Fruit fly (Drosophila melanogaster): ENCODE results near the gene Nep1.

Gene Nep1

DNA sequence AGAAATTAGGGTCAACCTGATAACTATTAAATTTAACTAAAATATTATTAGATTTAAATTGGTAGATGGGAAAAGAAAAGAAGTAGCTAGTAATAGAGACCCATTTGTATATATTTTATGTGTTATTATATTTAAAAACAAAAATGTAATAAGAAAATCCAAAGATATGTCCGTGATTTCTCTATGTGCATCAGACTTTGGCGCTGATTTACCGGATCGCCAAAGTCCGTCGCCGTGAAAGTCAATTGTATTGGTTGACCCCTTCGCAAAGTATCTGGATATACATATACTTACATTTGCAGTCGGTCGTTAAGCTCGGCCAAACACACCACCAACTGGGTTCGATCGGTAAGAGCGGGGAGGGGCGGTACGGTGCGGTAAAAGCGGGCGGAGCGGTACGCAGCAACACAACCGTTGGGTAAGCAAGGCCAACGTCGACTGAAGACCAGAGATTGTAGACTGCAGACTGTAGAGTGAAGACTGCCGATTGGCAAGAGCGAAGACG lies 13.9 kb upstream of the Nep1 start (continued):
- TF ChIP-seq D (optimal IDR thresholded peaks at IDR 0.05) (no peak), D (GFP tag; optimal IDR thresholded peaks at IDR 0.05) (peak; percentile 8), CG1529 (GFP tag; optimal IDR thresholded peaks at IDR 0.05) (peak; percentile 7), Opbp (GFP tag; IDR thresholded peaks at IDR 0.05; ENCODE audit: partially characterized antibody) (0 out of 3 replicates have a peak, but pooled peaks have one; percentile 29), sd (tag; optimal IDR thresholded peaks at IDR 0.05) (no peak), bsh (GFP tag; optimal IDR thresholded peaks at IDR 0.05) (peak; percentile 39 to 54), fd96Cb (tag; optimal IDR thresholded peaks at IDR 0.05) (peak; percentile 33), dysf (GFP tag; IDR thresholded peaks at IDR 0.05) (no peak), Drgx (GFP tag; IDR thresholded peaks at IDR 0.05) (peak; percentile 67; the same call in 1 of the 2 replicates), az2 (GFP tag; optimal IDR thresholded peaks at IDR 0.05) (peak; percentile 28), CG12299 (tag; optimal IDR thresholded peaks at IDR 0.05) (peak; percentile 2), CG16815 (GFP tag; optimal IDR thresholded peaks at IDR 0.05) (no peak), CG31441 (GFP tag; IDR thresholded peaks at IDR 0.05) (peak; percentile 68), ato (GFP tag; IDR thresholded peaks at IDR 0.05; ENCODE audit: partially characterized antibody) (no peak), CG10543 (GFP tag; optimal IDR thresholded peaks at IDR 0.05) (peak; percentile 10), CG17829 (tag; optimal IDR thresholded peaks at IDR 0.05) (peak; percentile 19), Sox102F (GFP tag; optimal IDR thresholded peaks at IDR 0.05) (peak; percentile 72), CG17359 (tag; optimal IDR thresholded peaks at IDR 0.05) (peak; percentile 54), CG2678 (tag; optimal IDR thresholded peaks at IDR 0.05) (peak; percentile 56), crol (GFP tag; IDR thresholded peaks at IDR 0.05) (peak; percentile 84), CG12104 (GFP tag; optimal IDR thresholded peaks at IDR 0.05) (peak; percentile 5), Ada2b (GFP tag; IDR thresholded peaks at IDR 0.05) (no peak), dimm (GFP tag; IDR thresholded peaks at IDR 0.05) (no peak), sima (GFP tag; optimal IDR thresholded peaks at IDR 0.05) (no peak), CG11723 (GFP tag; optimal IDR thresholded peaks at IDR 0.05) (peak; percentile 10), phol (tag; optimal IDR thresholded peaks at IDR 0.05) (peak; percentile 49), CG3995 (GFP tag; optimal IDR thresholded peaks at IDR 0.05) (no peak), Six4 (GFP tag; optimal IDR thresholded peaks at IDR 0.05) (no peak), Sox100B (GFP tag; optimal IDR thresholded peaks at IDR 0.05) (peak; percentile 38), CG7839 (tag; optimal IDR thresholded peaks at IDR 0.05) (peak; percentile 27), Blimp-1 (GFP tag; optimal IDR thresholded peaks at IDR 0.05) (peak; percentile 78), CG17361 (GFP tag; IDR thresholded peaks at IDR 0.05) (0 out of 3 replicates have a peak, but pooled peaks have one; percentile 43), gsb-n (tag; optimal IDR thresholded peaks at IDR 0.05) (peak; percentile 42), ci (GFP tag; IDR thresholded peaks at IDR 0.05) (0 out of 3 replicates have a peak, but pooled peaks have one; percentile 51), pb (GFP tag; optimal IDR thresholded peaks at IDR 0.05) (no peak), sqz (GFP tag; optimal IDR thresholded peaks at IDR 0.05) (peak; percentile 0), CG3407 (GFP tag; optimal IDR thresholded peaks at IDR 0.05) (peak; percentile 4), PHDP (tag; optimal IDR thresholded peaks at IDR 0.05) (peak; percentile 49), Asciz (GFP tag; optimal IDR thresholded peaks at IDR 0.05) (peak; percentile 25), CG13424 (tag; optimal IDR thresholded peaks at IDR 0.05) (peak; percentile 48), CG12391 (tag; optimal IDR thresholded peaks at IDR 0.05) (peak; percentile 59), dpn (GFP tag; optimal IDR thresholded peaks at IDR 0.05) (peak in 1 of 2 experiments; percentile 32), pan (optimal IDR thresholded peaks at IDR 0.05) (no peak), pan (GFP tag; optimal IDR thresholded peaks at IDR 0.05 in 1 of 2, IDR thresholded peaks at IDR 0.05 in 1 of 2) (peak in 1 of 2 experiments; percentile 16), CG17328 (GFP tag; IDR thresholded peaks at IDR 0.05) (0 out of 2 replicates have a peak, but pooled peaks have one; percentile 26), CG17612 (GFP tag; IDR thresholded peaks at IDR 0.05) (no peak), Ssrp (tag; optimal IDR thresholded peaks at IDR 0.05) (peak; percentile 39), grau (tag; optimal IDR thresholded peaks at IDR 0.05) (peak; percentile 36), bowl (GFP tag; IDR thresholded peaks at IDR 0.05) (no peak), Lpt (GFP tag; optimal IDR thresholded peaks at IDR 0.05) (no peak)
